Comparison of ENCODE assay signal across 1 fruit fly cellular context in genomic region chr2L:21163311-21163842, dm6.
A peak's percentile ranks its signal among the peaks of the same experiment; 100 is the strongest.
TF ChIP-seq lines count a peak whose summit lies in the region.

TSS of gene Noc2 (plus strand) at chr2L:21163641.

TF ChIP-seq in whole organism, embryonic, 481 proteins besides CTCF, POLR2A, EP300 and RAD21 (continued from another document):
- TF ChIP-seq dmrt99B (tag; optimal IDR thresholded peaks at IDR 0.05; lab: Kevin White, UChicago) (peak; percentile 31), pum (GFP tag; optimal IDR thresholded peaks at IDR 0.05; lab: Kevin White, UChicago) (peak; percentile 51), mam (GFP tag; optimal IDR thresholded peaks at IDR 0.05; lab: Kevin White, UChicago) (peak; percentile 57), Gug (GFP tag; IDR thresholded peaks at IDR 0.05; lab: Robert Waterston, UW) (peak; percentile 77; the same call in 3 of the 4 replicates), jing (GFP tag; optimal IDR thresholded peaks at IDR 0.05; lab: Kevin White, UChicago) (no peak), CG4282 (GFP tag; optimal IDR thresholded peaks at IDR 0.05; lab: Kevin White, UChicago) (no peak), kah (GFP tag; optimal IDR thresholded peaks at IDR 0.05; lab: Kevin White, UChicago) (peak; percentile 4), CG10462 (GFP tag; optimal IDR thresholded peaks at IDR 0.05; lab: Kevin White, UChicago) (peak; percentile 6), dm (GFP tag; optimal IDR thresholded peaks at IDR 0.05; lab: Kevin White, UChicago) (peak; percentile 96), CG9727 (GFP tag; optimal IDR thresholded peaks at IDR 0.05; lab: Kevin White, UChicago) (peak; percentile 33), lola (GFP tag; optimal IDR thresholded peaks at IDR 0.05; lab: Kevin White, UChicago) (peak in 1 of 3 experiments; percentile 30), CG31224 (GFP tag; IDR thresholded peaks at IDR 0.05; lab: Robert Waterston, UW) (no peak), Lhr (GFP tag; optimal IDR thresholded peaks at IDR 0.05; lab: Kevin White, UChicago) (peak; percentile 15), CG13775 (GFP tag; optimal IDR thresholded peaks at IDR 0.05; lab: Kevin White, UChicago) (peak; percentile 60), pho (GFP tag; optimal IDR thresholded peaks at IDR 0.05; lab: Kevin White, UChicago) (peak; percentile 31), Deaf1 (tag; optimal IDR thresholded peaks at IDR 0.05; lab: Kevin White, UChicago) (no peak), CG34224 (GFP tag; IDR thresholded peaks at IDR 0.05; lab: Robert Waterston, UW; ENCODE audit: partially characterized antibody) (0 out of 3 replicates have a peak, but pooled peaks have one; percentile 2), D19A (tag; optimal IDR thresholded peaks at IDR 0.05; lab: Kevin White, UChicago) (peak; percentile 5), CG2116 (GFP tag; optimal IDR thresholded peaks at IDR 0.05; lab: Kevin White, UChicago) (peak; percentile 41), Rfx (GFP tag; IDR thresholded peaks at IDR 0.05; lab: Robert Waterston, UW) (peak; percentile 68; the same call in 1 of the 2 replicates), HHEX (GFP tag; optimal IDR thresholded peaks at IDR 0.05; lab: Kevin White, UChicago) (peak; percentile 49), bcd (GFP tag; optimal IDR thresholded peaks at IDR 0.05; lab: Kevin White, UChicago) (peak; percentile 37), CG10431 (GFP tag; optimal IDR thresholded peaks at IDR 0.05; lab: Kevin White, UChicago) (no peak), CG7745 (tag; optimal IDR thresholded peaks at IDR 0.05; lab: Kevin White, UChicago) (no peak), NfI (GFP tag; optimal IDR thresholded peaks at IDR 0.05; lab: Kevin White, UChicago) (peak; percentile 47), ap (GFP tag; IDR thresholded peaks at IDR 0.05; lab: Robert Waterston, UW) (0 out of 2 replicates have a peak, but pooled peaks have one; percentile 32), CG3995 (GFP tag; optimal IDR thresholded peaks at IDR 0.05; lab: Kevin White, UChicago) (no peak), HLH54F (GFP tag; optimal IDR thresholded peaks at IDR 0.05; lab: Kevin White, UChicago) (peak; percentile 29), Max (GFP tag; optimal IDR thresholded peaks at IDR 0.05; lab: Kevin White, UChicago) (peak; percentile 90), CG32767 (GFP tag; IDR thresholded peaks at IDR 0.05; lab: Robert Waterston, UW) (peak; percentile 9; the same call in 1 of the 2 replicates), CG17802 (tag; optimal IDR thresholded peaks at IDR 0.05; lab: Kevin White, UChicago) (peak; percentile 27), maf-S (GFP tag; optimal IDR thresholded peaks at IDR 0.05; lab: Kevin White, UChicago) (peak; percentile 18), Atf6 (GFP tag; IDR thresholded peaks at IDR 0.05; lab: Robert Waterston, UW) (0 out of 2 replicates have a peak, but pooled peaks have one; percentile 14), CG4617 (GFP tag; optimal IDR thresholded peaks at IDR 0.05; lab: Kevin White, UChicago; ENCODE audit: borderline replicate concordance) (peak; percentile 55), CG16779 (GFP tag; IDR thresholded peaks at IDR 0.05; lab: Robert Waterston, UW) (peak; percentile 65), CG33213 (GFP tag; optimal IDR thresholded peaks at IDR 0.05; lab: Kevin White, UChicago) (peak; percentile 45), Lim3 (GFP tag; IDR thresholded peaks at IDR 0.05; lab: Robert Waterston, UW) (no peak), Mad (GFP tag; optimal IDR thresholded peaks at IDR 0.05; lab: Kevin White, UChicago) (peak; percentile 13), E2f2 (GFP tag; IDR thresholded peaks at IDR 0.05; lab: Robert Waterston, UW) (peak; percentile 41; the same call in 1 of the 2 replicates), tll (GFP tag; optimal IDR thresholded peaks at IDR 0.05; lab: Kevin White, UChicago) (no peak), Sry-β (GFP tag; optimal IDR thresholded peaks at IDR 0.05; lab: Kevin White, UChicago) (peak; percentile 83), CG9932 (GFP tag; IDR thresholded peaks at IDR 0.05; lab: Robert Waterston, UW) (peak; percentile 70), CG7786 (GFP tag; optimal IDR thresholded peaks at IDR 0.05; lab: Kevin White, UChicago) (no peak), CG30020 (tag; optimal IDR thresholded peaks at IDR 0.05; lab: Kevin White, UChicago) (peak; percentile 45), B-H1 (GFP tag; IDR thresholded peaks at IDR 0.05; lab: Robert Waterston, UW) (no peak), H15 (GFP tag; IDR thresholded peaks at IDR 0.05; lab: Robert Waterston, UW) (peak; percentile 62; the same call in 2 of the 3 replicates), CG9437 (GFP tag; optimal IDR thresholded peaks at IDR 0.05; lab: Kevin White, UChicago) (peak; percentile 14), MESR4 (GFP tag; optimal IDR thresholded peaks at IDR 0.05; lab: Kevin White, UChicago) (peak; percentile 74), HLH3B (GFP tag; IDR thresholded peaks at IDR 0.05; lab: Robert Waterston, UW) (0 out of 2 replicates have a peak, but pooled peaks have one; percentile 19), ase (GFP tag; IDR thresholded peaks at IDR 0.05; lab: Robert Waterston, UW) (peak; percentile 37; the same call in 1 of the 3 replicates), CG4424 (GFP tag; optimal IDR thresholded peaks at IDR 0.05; lab: Kevin White, UChicago) (peak; percentile 56), Ada2b (GFP tag; IDR thresholded peaks at IDR 0.05; lab: Robert Waterston, UW) (peak; percentile 51; the same call in 1 of the 2 replicates), CG15269 (tag; optimal IDR thresholded peaks at IDR 0.05; lab: Kevin White, UChicago) (peak; percentile 35), CG7839 (tag; optimal IDR thresholded peaks at IDR 0.05; lab: Kevin White, UChicago) (peak; percentile 49), HmgD (GFP tag; optimal IDR thresholded peaks at IDR 0.05; lab: Kevin White, UChicago) (peak; percentile 1), bbx (GFP tag; IDR thresholded peaks at IDR 0.05; lab: Robert Waterston, UW; ENCODE audit: partially characterized antibody) (no peak), lab (GFP tag; optimal IDR thresholded peaks at IDR 0.05; lab: Kevin White, UChicago) (peak; percentile 66), CG12769 (tag; optimal IDR thresholded peaks at IDR 0.05; lab: Kevin White, UChicago) (peak; percentile 6), CG14710 (tag; optimal IDR thresholded peaks at IDR 0.05; lab: Kevin White, UChicago) (peak; percentile 54), CG15696 (tag; optimal IDR thresholded peaks at IDR 0.05; lab: Kevin White, UChicago) (peak; percentile 27), Dbx (GFP tag; IDR thresholded peaks at IDR 0.05; lab: Robert Waterston, UW) (0 out of 3 replicates have a peak, but pooled peaks have one; percentile 44), ATbp (GFP tag; optimal IDR thresholded peaks at IDR 0.05; lab: Kevin White, UChicago) (no peak), esg (GFP tag; conservative IDR thresholded peaks at IDR 0.05; lab: Robert Waterston, UW) (peak; percentile 43), lmd (GFP tag; IDR thresholded peaks at IDR 0.05; lab: Robert Waterston, UW) (peak; percentile 63), Nf-YC (tag; optimal IDR thresholded peaks at IDR 0.05; lab: Kevin White, UChicago) (peak; percentile 55), CG2712 (tag; optimal IDR thresholded peaks at IDR 0.05; lab: Kevin White, UChicago) (peak; percentile 64), pzg (GFP tag; optimal IDR thresholded peaks at IDR 0.05; lab: Kevin White, UChicago) (peak; percentile 40), CG12744 (GFP tag; optimal IDR thresholded peaks at IDR 0.05; lab: Kevin White, UChicago) (no peak), Hsf (GFP tag; optimal IDR thresholded peaks at IDR 0.05; lab: Kevin White, UChicago) (peak; percentile 43), CG12155 (GFP tag; optimal IDR thresholded peaks at IDR 0.05; lab: Kevin White, UChicago) (peak; percentile 4), trem (tag; optimal IDR thresholded peaks at IDR 0.05; lab: Kevin White, UChicago) (peak; percentile 92), CG34422 (GFP tag; IDR thresholded peaks at IDR 0.05; lab: Robert Waterston, UW) (peak; percentile 60; the same call in 2 of the 3 replicates), Xbp1 (GFP tag; optimal IDR thresholded peaks at IDR 0.05; lab: Kevin White, UChicago) (peak; percentile 63), tgo (GFP tag; IDR thresholded peaks at IDR 0.05; lab: Robert Waterston, UW) (peak; percentile 46; the same call in 2 of the 3 replicates), Med (GFP tag; lab: Kevin White, UChicago) (peak; percentile 84), CG2120 (GFP tag; optimal IDR thresholded peaks at IDR 0.05; lab: Kevin White, UChicago) (peak; percentile 58), CG8924 (tag; optimal IDR thresholded peaks at IDR 0.05; lab: Kevin White, UChicago) (peak; percentile 50), CG31388 (GFP tag; optimal IDR thresholded peaks at IDR 0.05; lab: Kevin White, UChicago) (peak; percentile 8), hb (GFP tag; IDR thresholded peaks at IDR 0.05; lab: Robert Waterston, UW; ENCODE audit: partially characterized antibody) (no peak), Fer1 (GFP tag; optimal IDR thresholded peaks at IDR 0.05; lab: Kevin White, UChicago) (peak; percentile 4), Ets97D (GFP tag; optimal IDR thresholded peaks at IDR 0.05; lab: Kevin White, UChicago) (peak; percentile 30), Kr (GFP tag; optimal IDR thresholded peaks at IDR 0.05; lab: Kevin White, UChicago) (no peak)
